Worm (Caenorhabditis elegans): ENCODE results near the gene F20A1.2.
A peak's percentile ranks its signal among the peaks of the same experiment; 100 is the strongest.

Gene F20A1.2

DNA sequence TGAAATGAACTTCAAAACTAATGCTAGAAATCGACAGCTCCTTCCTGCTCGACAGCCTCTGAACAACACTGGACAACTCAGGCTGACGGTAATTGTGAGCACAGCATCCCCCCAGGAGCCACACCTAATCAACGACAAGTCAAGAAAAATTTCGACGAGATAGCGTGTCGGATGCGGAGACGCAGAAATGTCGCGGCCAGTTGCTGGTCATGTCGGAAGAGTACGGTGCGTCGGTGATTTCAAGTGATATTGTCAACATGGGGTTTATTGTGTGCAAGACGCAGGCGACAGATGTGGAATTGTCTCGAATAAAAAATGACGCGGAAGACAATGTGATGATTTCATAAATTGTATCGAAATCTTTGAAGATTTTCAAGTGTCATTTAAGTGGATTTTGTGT is 9.6 kb upstream of the F20A1.2 start, which contains the start of gene twk-11:
TSS of gene twk-11 (minus strand) at position 101 of the 400 bp plus-strand sequence.
- TF ChIP-seq aly-2 (tag; optimal IDR thresholded peaks at IDR 0.05), result no peak
- no peak for TF ChIP-seq tbx-2 (tag; optimal IDR thresholded peaks at IDR 0.05)
- no peak for TF ChIP-seq nhr-85 (tag)
- no peak for TF ChIP-seq lin-39 (tag; optimal IDR thresholded peaks at IDR 0.05)
- no peak for TF ChIP-seq mab-9 (GFP tag; IDR thresholded peaks at IDR 0.05)
- no peak for TF ChIP-seq ama-1 (optimal IDR thresholded peaks at IDR 0.05)
- TF ChIP-seq unc-130 (tag; optimal IDR thresholded peaks at IDR 0.05), result no peak
- no peak for TF ChIP-seq skn-1 (tag; optimal IDR thresholded peaks at IDR 0.05)
- no peak for TF ChIP-seq sox-4 (tag; optimal IDR thresholded peaks at IDR 0.05)
- TF ChIP-seq lin-14 (GFP tag; optimal IDR thresholded peaks at IDR 0.05), result no peak
- TF ChIP-seq egl-27 (tag; optimal IDR thresholded peaks at IDR 0.05), result no peak
- TF ChIP-seq pax-3 (tag; optimal IDR thresholded peaks at IDR 0.05), result no peak
- no peak for TF ChIP-seq nhr-90 (tag; optimal IDR thresholded peaks at IDR 0.05; ENCODE audit: poor library complexity)
- TF ChIP-seq ztf-11 (tag; optimal IDR thresholded peaks at IDR 0.05), result no peak
- TF ChIP-seq elt-2 (tag; optimal IDR thresholded peaks at IDR 0.05), result no peak
- no peak for TF ChIP-seq nhr-11 (tag; optimal IDR thresholded peaks at IDR 0.05)
- TF ChIP-seq jun-1 (tag; optimal IDR thresholded peaks at IDR 0.05), result no peak
- no peak for TF ChIP-seq unc-30 (tag; optimal IDR thresholded peaks at IDR 0.05)
- no peak for TF ChIP-seq hlh-4 (tag; optimal IDR thresholded peaks at IDR 0.05)
- no peak for TF ChIP-seq unc-98 (GFP tag; IDR thresholded peaks at IDR 0.05)

DNA sequence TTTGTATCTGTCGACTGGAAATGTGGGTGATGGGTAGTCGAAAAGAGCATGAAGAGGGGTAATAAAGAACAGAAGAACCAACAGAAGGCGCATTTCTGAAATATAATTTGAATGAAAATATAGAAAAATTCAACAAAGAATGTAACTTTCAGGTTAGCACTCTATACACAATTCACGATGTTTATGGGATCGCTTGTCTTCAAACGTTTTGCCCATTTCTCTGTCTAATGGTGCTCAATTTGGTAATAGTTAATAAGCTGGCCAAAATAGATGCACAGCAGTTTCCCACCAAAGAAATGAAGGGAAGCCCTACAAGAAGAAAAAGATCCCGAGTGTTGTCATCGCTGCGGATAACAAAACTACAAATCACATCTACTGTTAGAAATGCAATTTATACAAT is 1.4 kb downstream of the F20A1.2 start, which contains the start of gene F20A1.8:
TSS of gene F20A1.8 (minus strand) at position 101 of the 400 bp plus-strand sequence.
- no peak for TF ChIP-seq ztf-11 (tag; optimal IDR thresholded peaks at IDR 0.05)
- TF ChIP-seq ceh-82 (tag; optimal IDR thresholded peaks at IDR 0.05), result no peak
- TF ChIP-seq lsy-2 (tag; optimal IDR thresholded peaks at IDR 0.05), result no peak
- TF ChIP-seq C04F5.9 (tag; optimal IDR thresholded peaks at IDR 0.05), result no peak
- TF ChIP-seq fkh-8 (tag; optimal IDR thresholded peaks at IDR 0.05), result no peak
- TF ChIP-seq F16B12.6 (tag; optimal IDR thresholded peaks at IDR 0.05), result no peak
- TF ChIP-seq tlp-1 (tag; optimal IDR thresholded peaks at IDR 0.05), result no peak
- TF ChIP-seq unc-86 (tag; optimal IDR thresholded peaks at IDR 0.05), result no peak
- TF ChIP-seq zip-4 (GFP tag; optimal IDR thresholded peaks at IDR 0.05), result no peak
- TF ChIP-seq C34B4.2 (tag; optimal IDR thresholded peaks at IDR 0.05), result no peak
- no peak for TF ChIP-seq efl-3 (GFP tag; optimal IDR thresholded peaks at IDR 0.05)
- TF ChIP-seq elt-3 (tag; optimal IDR thresholded peaks at IDR 0.05), result no peak
- no peak for TF ChIP-seq irx-1 (tag; optimal IDR thresholded peaks at IDR 0.05)
- no peak for TF ChIP-seq blmp-1 (tag; optimal IDR thresholded peaks at IDR 0.05)
- no peak for TF ChIP-seq dpl-1 (GFP tag; optimal IDR thresholded peaks at IDR 0.05)

DNA sequence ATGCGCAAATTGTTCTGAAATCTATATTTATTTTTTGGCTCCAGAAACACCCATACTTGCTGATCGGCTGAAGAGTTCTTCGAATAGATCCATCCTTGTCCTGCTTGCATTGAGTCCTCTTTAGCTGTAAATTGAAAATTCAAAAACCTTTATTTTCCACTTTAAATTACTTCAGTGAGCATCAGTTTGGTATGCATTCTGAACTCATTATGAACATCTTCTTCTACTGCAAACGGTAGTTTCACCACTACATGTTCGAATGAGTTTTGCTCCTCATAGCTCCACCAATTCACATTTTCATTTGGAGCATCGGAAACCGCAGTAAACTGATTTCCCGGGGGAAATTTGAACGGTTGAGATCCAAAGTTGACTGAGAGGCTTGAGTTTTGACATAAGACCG is 4.0 kb downstream of the F20A1.2 start:
- TF ChIP-seq aly-2 (tag; optimal IDR thresholded peaks at IDR 0.05) (no peak), ces-1 (GFP tag; optimal IDR thresholded peaks at IDR 0.05) (no peak), unc-62 (GFP tag; optimal IDR thresholded peaks at IDR 0.05) (no peak), ceh-90 (tag; optimal IDR thresholded peaks at IDR 0.05) (no peak), lin-14 (GFP tag; optimal IDR thresholded peaks at IDR 0.05) (no peak)

DNA sequence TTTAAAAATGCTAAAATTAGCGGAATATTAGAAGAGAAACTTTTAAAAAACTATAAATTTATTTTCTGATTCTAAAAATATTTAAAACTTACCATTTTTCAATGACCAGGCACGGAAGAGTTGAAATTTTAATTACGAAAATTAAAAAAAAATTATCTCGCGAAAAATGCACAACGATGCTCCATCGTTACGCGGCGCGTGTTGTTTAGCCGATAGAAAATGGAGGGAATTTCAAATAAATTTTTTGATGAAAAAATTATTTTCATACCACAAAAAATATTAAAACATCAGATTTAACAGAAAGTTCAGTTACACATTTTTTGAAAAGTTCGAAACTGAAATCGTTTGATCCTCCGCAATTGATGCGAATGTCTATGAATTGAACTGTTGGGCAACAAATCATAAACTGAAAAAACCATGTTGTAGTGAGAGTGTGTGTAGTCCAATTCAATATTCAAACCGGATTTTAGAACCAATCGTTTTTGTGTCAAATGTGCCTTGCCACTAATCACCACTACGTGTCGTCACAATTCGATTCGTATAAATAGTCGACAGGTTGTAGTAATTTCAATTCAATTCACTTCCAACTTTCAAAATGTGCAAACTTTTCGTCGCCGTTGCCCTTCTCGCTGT is 5.1 kb downstream of the F20A1.2 start, which contains the start of the genes tofu-2 and spig-1:
TSS of gene tofu-2 (minus strand) at position 116 of the 633 bp plus-strand sequence.
TSS of gene spig-1 (plus strand) at position 583 of the 633 bp plus-strand sequence.
- TF ChIP-seq efl-1 (optimal IDR thresholded peaks at IDR 0.05) (peak in 1 of 2 experiments; percentile 59), efl-1 (GFP tag; optimal IDR thresholded peaks at IDR 0.05 in 1 of 2) (peak; percentile 6 to 44), pqm-1 (tag; optimal IDR thresholded peaks at IDR 0.05) (no peak), mab-9 (GFP tag; IDR thresholded peaks at IDR 0.05) (no peak)
